Fruit fly (Drosophila melanogaster) whole organism, adult: ENCODE data around the gene CG9168.

Source experiments
- CG11617 ChIP-seq: fragments of 200-800 bp; sonication (Bioruptor generic); optimal IDR thresholded peaks from 2 replicates; lab custom pipeline; 2017; ENCODE audit warnings: mild to moderate bottlenecking, missing biosample characterization, missing genetic modification reagents, missing genetic modification characterization
- CG12768 ChIP-seq: fragments of 200-800 bp; sonication (Bioruptor generic); optimal IDR thresholded peaks from 2 replicates; lab custom pipeline; 2017; ENCODE audit warnings: missing biosample characterization, missing genetic modification characterization, mild to moderate bottlenecking, moderate library complexity, missing genetic modification reagents
- CG14711 ChIP-seq: fragments of 200-800 bp; sonication (Bioruptor generic); optimal IDR thresholded peaks from 2 replicates; lab custom pipeline; 2018; ENCODE audit warnings: missing biosample characterization, mild to moderate bottlenecking, missing genetic modification characterization, moderate library complexity
- CG33017 ChIP-seq: fragments of 200-800 bp; sonication (Bioruptor generic); optimal IDR thresholded peaks from 2 replicates; lab custom pipeline; 2018; ENCODE audit warnings: missing biosample characterization, mild to moderate bottlenecking, missing genetic modification characterization, moderate library complexity
- CG5204 ChIP-seq: fragments of 200-800 bp; sonication (Bioruptor generic); optimal IDR thresholded peaks from 2 replicates; lab custom pipeline; 2016; ENCODE audit warnings: missing biosample characterization, missing genetic modification characterization
- CG7045 ChIP-seq: fragments of 200-800 bp; sonication (Bioruptor generic); optimal IDR thresholded peaks from 2 replicates; lab custom pipeline; 2017; ENCODE audit warnings: missing biosample characterization, mild to moderate bottlenecking, missing genetic modification characterization
- CG7101 ChIP-seq: fragments of 200-800 bp; sonication (Bioruptor generic); optimal IDR thresholded peaks from 2 replicates; lab custom pipeline; 2018; ENCODE audit warnings: missing biosample characterization, mild to moderate bottlenecking, missing genetic modification characterization, moderate library complexity
- Crg-1 ChIP-seq: fragments of 200-800 bp; sonication (Bioruptor generic); optimal IDR thresholded peaks from 2 replicates; lab custom pipeline; 2016; ENCODE audit warnings: missing biosample characterization, missing genetic modification characterization
- Hr96 ChIP-seq: fragments of 200-800 bp; sonication (Bioruptor generic); optimal IDR thresholded peaks from 2 replicates; lab custom pipeline; 2016; ENCODE audit warnings: missing biosample characterization, missing genetic modification characterization
- Mnt ChIP-seq: fragments of 200-800 bp; sonication (Bioruptor generic); optimal IDR thresholded peaks from 2 replicates; lab custom pipeline; 2016; ENCODE audit warnings: missing biosample characterization, mild to moderate bottlenecking, missing genetic modification characterization
- bab1 ChIP-seq: fragments of 200-800 bp; sonication (Bioruptor generic); optimal IDR thresholded peaks from 3 replicates; lab custom pipeline; 2019; ENCODE audit warnings: missing biosample characterization, mild to moderate bottlenecking, missing genetic modification characterization, moderate library complexity
- cic ChIP-seq: fragments of 200-800 bp; sonication (Bioruptor generic); optimal IDR thresholded peaks from 2 replicates; lab custom pipeline; 2017; ENCODE audit warnings: missing biosample characterization, mild to moderate bottlenecking, missing genetic modification characterization, moderate library complexity
- cnc ChIP-seq, 2 experiments: fragments of >200 bp; optimal IDR thresholded peaks; 2 replicates each; lab custom pipeline; 2017
- kay ChIP-seq: fragments of 200-800 bp; sonication (Bioruptor generic); peaks from one replicate; lab custom pipeline; 2016; ENCODE audit warnings: missing biosample characterization, missing genetic modification characterization, borderline replicate concordance
- ovo ChIP-seq: fragments of 200-800 bp; sonication (Bioruptor generic); optimal IDR thresholded peaks from 2 replicates; lab custom pipeline; 2016; ENCODE audit warnings: missing biosample characterization, missing genetic modification characterization
- pad ChIP-seq: fragments of 200-800 bp; sonication (Bioruptor generic); optimal IDR thresholded peaks from 3 replicates; lab custom pipeline; 2017; ENCODE audit warnings: missing biosample characterization, missing genetic modification characterization, mild to moderate bottlenecking, moderate library complexity, missing genetic modification reagents
- tj ChIP-seq: fragments of 200-800 bp; sonication (Bioruptor generic); optimal IDR thresholded peaks from 3 replicates; lab custom pipeline; 2017; ENCODE audit warnings: missing biosample characterization, mild to moderate bottlenecking, missing genetic modification characterization, moderate library complexity
- toe ChIP-seq: fragments of 200-800 bp; sonication (Bioruptor generic); optimal IDR thresholded peaks from 2 replicates; lab custom pipeline; 2016; ENCODE audit warnings: missing biosample characterization, missing genetic modification characterization

Gene CG9168

dm6 chr3L:1457998-1458728, 47.3 kb downstream of the CG9168 start:
- TF ChIP-seq ovo (no peak), CG12768 (GFP tag; lab: Kevin White, UChicago) (no peak)

DNA sequence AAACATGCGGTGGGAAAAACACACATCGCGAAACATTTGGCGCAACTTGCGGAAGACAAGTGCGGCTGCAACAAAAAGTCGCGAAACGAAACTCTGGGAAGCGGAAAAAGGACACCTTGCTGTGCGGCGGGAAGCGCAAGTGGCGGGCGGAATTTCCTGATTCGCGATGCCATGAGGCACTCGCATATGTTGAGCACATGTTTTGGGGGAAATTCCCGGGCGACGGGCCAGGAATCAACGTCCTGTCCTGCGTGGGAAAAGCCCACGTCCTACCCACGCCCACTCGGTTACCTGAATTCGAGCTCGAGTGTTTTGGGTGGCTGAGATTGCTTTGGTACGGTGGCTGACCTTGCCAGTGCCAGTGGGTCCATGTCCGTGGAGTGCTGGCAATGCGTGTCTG, 51.0 kb downstream of the CG9168 start:
- TF ChIP-seq CG12768 (GFP tag; lab: Kevin White, UChicago) = no peak
- TF ChIP-seq cnc (optimal IDR thresholded peaks at IDR 0.05; lab: Kevin White, UChicago) = no peak
- no peak for TF ChIP-seq CG14711 (tag; lab: Kevin White, UChicago)
- no peak for TF ChIP-seq Crg-1 (GFP tag; lab: Kevin White, UChicago)
- no peak for TF ChIP-seq tj (GFP tag; lab: Kevin White, UChicago)
- TF ChIP-seq CG11617 (GFP tag; lab: Kevin White, UChicago) = no peak
- no peak for TF ChIP-seq toe (GFP tag; lab: Kevin White, UChicago)
- no peak for TF ChIP-seq ovo
- no peak for TF ChIP-seq cic (GFP tag; lab: Kevin White, UChicago)
- no peak for TF ChIP-seq kay (GFP tag; lab: Kevin White, UChicago)
- no peak for TF ChIP-seq CG7045 (GFP tag; lab: Kevin White, UChicago)
- TF ChIP-seq pad = no peak
- no peak for TF ChIP-seq Hr96 (GFP tag; lab: Kevin White, UChicago)
- TF ChIP-seq Mnt (GFP tag; lab: Kevin White, UChicago) = no peak
- no peak for TF ChIP-seq CG7101 (tag; lab: Kevin White, UChicago)
- TF ChIP-seq bab1 (GFP tag; lab: Kevin White, UChicago) = no peak
- no peak for TF ChIP-seq CG33017
- TF ChIP-seq CG5204 (GFP tag; lab: Kevin White, UChicago) = no peak
